Worm (Caenorhabditis elegans): ENCODE data around the gene lin-23.
A peak's percentile ranks its signal among the peaks of the same experiment; 100 is the strongest.

The lin-23 gene

ce11 chrII:6331222-6331830 lies 39.8 kb upstream of the lin-23 start, which contains the start of gene set-4 (continued):
- peak; percentile 16 for TF ChIP-seq ztf-11 (tag; optimal IDR thresholded peaks at IDR 0.05)
- peak; percentile 96 for TF ChIP-seq rbr-2 (tag; optimal IDR thresholded peaks at IDR 0.05)
- peak; percentile 29 for TF ChIP-seq ceh-28 (tag; optimal IDR thresholded peaks at IDR 0.05)
- peak; percentile 37; the same call in 1 of the 2 replicates for TF ChIP-seq arid-1 (GFP tag; conservative IDR thresholded peaks at IDR 0.05)
- TF ChIP-seq fkh-10 (GFP tag; optimal IDR thresholded peaks at IDR 0.05) = peak; percentile 95
- peak; percentile 79 for TF ChIP-seq nhr-6 (tag; optimal IDR thresholded peaks at IDR 0.05)
- TF ChIP-seq nhr-11 (tag; optimal IDR thresholded peaks at IDR 0.05) = peak; percentile 89
- TF ChIP-seq unc-130 (GFP tag; optimal IDR thresholded peaks at IDR 0.05) = peak; percentile 48
- no peak for TF ChIP-seq zip-11 (GFP tag; IDR thresholded peaks at IDR 0.05)
- peak; percentile 23 for TF ChIP-seq nhr-10 (tag; optimal IDR thresholded peaks at IDR 0.05)

- no peak for TF ChIP-seq F49E8.2 (tag; optimal IDR thresholded peaks at IDR 0.05; ENCODE audit: borderline replicate concordance)
- TF ChIP-seq R02D3.7 (tag; optimal IDR thresholded peaks at IDR 0.05) = no peak
- TF ChIP-seq dmd-8 (GFP tag; IDR thresholded peaks at IDR 0.05) = no peak
- no peak for TF ChIP-seq zip-11 (GFP tag; IDR thresholded peaks at IDR 0.05)
- no peak for TF ChIP-seq daf-19 (GFP tag; conservative IDR thresholded peaks at IDR 0.05)
Measured at ce11 chrII:6333887-6334286, 37.2 kb upstream of the lin-23 start, which contains the start of gene ttc-39B. Gene ttc-39B (minus strand): TSS chrII:6333987.

- TF ChIP-seq snpc-4 (tag; optimal IDR thresholded peaks at IDR 0.05) (no peak), nhr-28 (tag; optimal IDR thresholded peaks at IDR 0.05) (peak; percentile 43), spr-3 (GFP tag; optimal IDR thresholded peaks at IDR 0.05) (no peak), hlh-11 (tag; optimal IDR thresholded peaks at IDR 0.05) (peak; percentile 40), madf-9 (GFP tag; conservative IDR thresholded peaks at IDR 0.05) (no peak), T26A8.4 (GFP tag; IDR thresholded peaks at IDR 0.05) (no peak), pqm-1 (tag; optimal IDR thresholded peaks at IDR 0.05) (peak; percentile 54), dmd-6 (GFP tag; IDR thresholded peaks at IDR 0.05) (peak; percentile 31; the same call in 1 of the 2 replicates), ceh-20 (GFP tag; IDR thresholded peaks at IDR 0.05) (no peak), zip-11 (GFP tag; IDR thresholded peaks at IDR 0.05) (no peak), dve-1 (tag; optimal IDR thresholded peaks at IDR 0.05; ENCODE audit: insufficient read depth) (peak; percentile 56)
Measured at ce11 chrII:6334745-6335260, 36.3 kb upstream of the lin-23 start.

ce11 chrII:6335358-6335757 lies 35.7 kb upstream of the lin-23 start, which contains the start of gene C32D5.14:
Gene C32D5.14 (plus strand): TSS chrII:6335488.
- TF ChIP-seq dmd-8 (GFP tag; IDR thresholded peaks at IDR 0.05) = no peak
- TF ChIP-seq F37D6.2 (tag; optimal IDR thresholded peaks at IDR 0.05) = no peak
- TF ChIP-seq nhr-237 (tag; optimal IDR thresholded peaks at IDR 0.05) = no peak
- TF ChIP-seq lin-39 (tag; optimal IDR thresholded peaks at IDR 0.05) = no peak
- no peak for TF ChIP-seq nhr-10 (tag; optimal IDR thresholded peaks at IDR 0.05)
- TF ChIP-seq daf-8 (GFP tag; IDR thresholded peaks at IDR 0.05) = no peak
- TF ChIP-seq unc-39 (tag; optimal IDR thresholded peaks at IDR 0.05) = no peak
- no peak for TF ChIP-seq attf-4 (tag; optimal IDR thresholded peaks at IDR 0.05)
- no peak for TF ChIP-seq fos-1 (tag; optimal IDR thresholded peaks at IDR 0.05)
- no peak for TF ChIP-seq zag-1 (tag; optimal IDR thresholded peaks at IDR 0.05)
- no peak for TF ChIP-seq ces-1 (GFP tag; optimal IDR thresholded peaks at IDR 0.05)
- no peak for TF ChIP-seq tag-97 (GFP tag; IDR thresholded peaks at IDR 0.05)
- no peak for TF ChIP-seq nhr-6 (tag; optimal IDR thresholded peaks at IDR 0.05)
- no peak for TF ChIP-seq Y75B8A.6 (GFP tag; IDR thresholded peaks at IDR 0.05)
- no peak for TF ChIP-seq nhr-77 (tag; optimal IDR thresholded peaks at IDR 0.05)
- TF ChIP-seq nhr-11 (tag; optimal IDR thresholded peaks at IDR 0.05) = peak; percentile 35
- no peak for TF ChIP-seq F10B5.3 (tag; optimal IDR thresholded peaks at IDR 0.05)
- no peak for TF ChIP-seq lir-3 (tag; optimal IDR thresholded peaks at IDR 0.05)
- TF ChIP-seq aha-1 (tag) = peak; percentile 73
- TF ChIP-seq dve-1 (tag; optimal IDR thresholded peaks at IDR 0.05; ENCODE audit: insufficient read depth) = peak; percentile 54
- no peak for TF ChIP-seq ztf-7 (tag; optimal IDR thresholded peaks at IDR 0.05)
- peak; percentile 52 for TF ChIP-seq mxl-3 (GFP tag; optimal IDR thresholded peaks at IDR 0.05)
- TF ChIP-seq D1046.2 (GFP tag; IDR thresholded peaks at IDR 0.05) = no peak
- TF ChIP-seq nhr-76 (tag; optimal IDR thresholded peaks at IDR 0.05) = no peak
- no peak for TF ChIP-seq lin-38 (GFP tag; IDR thresholded peaks at IDR 0.05)
- no peak for TF ChIP-seq T20F7.1 (GFP tag; optimal IDR thresholded peaks at IDR 0.05)
- no peak for TF ChIP-seq lim-7 (GFP tag; IDR thresholded peaks at IDR 0.05)
- no peak for TF ChIP-seq ceh-20 (GFP tag; IDR thresholded peaks at IDR 0.05)
- TF ChIP-seq T26A8.4 (GFP tag; IDR thresholded peaks at IDR 0.05) = no peak
- no peak for TF ChIP-seq mdl-1 (tag; optimal IDR thresholded peaks at IDR 0.05)

Data from whole organism, L4 larva.